Fruit fly (Drosophila melanogaster): ENCODE measurements around the gene CG32069.

dm6 chr3L:11043650-11044049, 18.8 kb downstream of the CG32069 start:
- TF ChIP-seq pb (GFP tag; optimal IDR thresholded peaks at IDR 0.05) (no peak), Dref (GFP tag; IDR thresholded peaks at IDR 0.05) (no peak), Bdp1 (GFP tag; optimal IDR thresholded peaks at IDR 0.05) (no peak), lmd (GFP tag; IDR thresholded peaks at IDR 0.05) (no peak), corto (GFP tag; optimal IDR thresholded peaks at IDR 0.05) (no peak), CG11247 (GFP tag; IDR thresholded peaks at IDR 0.05) (no peak), CG32772 (GFP tag; IDR thresholded peaks at IDR 0.05) (no peak), Lhr (GFP tag; optimal IDR thresholded peaks at IDR 0.05) (no peak), CG10462 (GFP tag; optimal IDR thresholded peaks at IDR 0.05) (no peak), ranshi (GFP tag; IDR thresholded peaks at IDR 0.05) (no peak)
